Fruit fly (Drosophila melanogaster) whole organism, adult: Measurements from ENCODE around the gene Polr1E.

Experiments used
- CG11617 ChIP-seq: fragments of 200-800 bp; sonication (Bioruptor generic); optimal IDR thresholded peaks from 2 replicates; lab custom pipeline; 2017; ENCODE audit warnings: mild to moderate bottlenecking, missing biosample characterization, missing genetic modification reagents, missing genetic modification characterization
- CG12768 ChIP-seq: fragments of 200-800 bp; sonication (Bioruptor generic); optimal IDR thresholded peaks from 2 replicates; lab custom pipeline; 2017; ENCODE audit warnings: missing biosample characterization, missing genetic modification characterization, mild to moderate bottlenecking, moderate library complexity, missing genetic modification reagents
- CG14711 ChIP-seq: fragments of 200-800 bp; sonication (Bioruptor generic); optimal IDR thresholded peaks from 2 replicates; lab custom pipeline; 2018; ENCODE audit warnings: missing biosample characterization, mild to moderate bottlenecking, missing genetic modification characterization, moderate library complexity
- CG1620 ChIP-seq: fragments of 200-800 bp; sonication (Bioruptor generic); optimal IDR thresholded peaks from 2 replicates; lab custom pipeline; 2016; ENCODE audit warnings: missing biosample characterization, missing genetic modification characterization
- CG33017 ChIP-seq: fragments of 200-800 bp; sonication (Bioruptor generic); optimal IDR thresholded peaks from 2 replicates; lab custom pipeline; 2018; ENCODE audit warnings: missing biosample characterization, mild to moderate bottlenecking, missing genetic modification characterization, moderate library complexity
- CG5204 ChIP-seq: fragments of 200-800 bp; sonication (Bioruptor generic); optimal IDR thresholded peaks from 2 replicates; lab custom pipeline; 2016; ENCODE audit warnings: missing biosample characterization, missing genetic modification characterization
- CG7045 ChIP-seq: fragments of 200-800 bp; sonication (Bioruptor generic); optimal IDR thresholded peaks from 2 replicates; lab custom pipeline; 2017; ENCODE audit warnings: missing biosample characterization, mild to moderate bottlenecking, missing genetic modification characterization
- CG7101 ChIP-seq: fragments of 200-800 bp; sonication (Bioruptor generic); optimal IDR thresholded peaks from 2 replicates; lab custom pipeline; 2018; ENCODE audit warnings: missing biosample characterization, mild to moderate bottlenecking, missing genetic modification characterization, moderate library complexity
- Clk ChIP-seq: fragments of 200-800 bp; sonication (Bioruptor generic); optimal IDR thresholded peaks from 2 replicates; lab custom pipeline; 2017; ENCODE audit warnings: missing biosample characterization, missing genetic modification characterization
- Crg-1 ChIP-seq: fragments of 200-800 bp; sonication (Bioruptor generic); optimal IDR thresholded peaks from 2 replicates; lab custom pipeline; 2016; ENCODE audit warnings: missing biosample characterization, missing genetic modification characterization
- Hr96 ChIP-seq: fragments of 200-800 bp; sonication (Bioruptor generic); optimal IDR thresholded peaks from 2 replicates; lab custom pipeline; 2016; ENCODE audit warnings: missing biosample characterization, missing genetic modification characterization
- Mnt ChIP-seq: fragments of 200-800 bp; sonication (Bioruptor generic); optimal IDR thresholded peaks from 2 replicates; lab custom pipeline; 2016; ENCODE audit warnings: missing biosample characterization, mild to moderate bottlenecking, missing genetic modification characterization
- bab1 ChIP-seq: fragments of 200-800 bp; sonication (Bioruptor generic); optimal IDR thresholded peaks from 3 replicates; lab custom pipeline; 2019; ENCODE audit warnings: missing biosample characterization, mild to moderate bottlenecking, missing genetic modification characterization, moderate library complexity
- cic ChIP-seq: fragments of 200-800 bp; sonication (Bioruptor generic); optimal IDR thresholded peaks from 2 replicates; lab custom pipeline; 2017; ENCODE audit warnings: missing biosample characterization, mild to moderate bottlenecking, missing genetic modification characterization, moderate library complexity
- cnc ChIP-seq, 2 experiments: fragments of >200 bp; optimal IDR thresholded peaks; 2 replicates each; lab custom pipeline; 2017
- kay ChIP-seq: fragments of 200-800 bp; sonication (Bioruptor generic); peaks from one replicate; lab custom pipeline; 2016; ENCODE audit warnings: missing biosample characterization, missing genetic modification characterization, borderline replicate concordance
- ovo ChIP-seq: fragments of 200-800 bp; sonication (Bioruptor generic); optimal IDR thresholded peaks from 2 replicates; lab custom pipeline; 2016; ENCODE audit warnings: missing biosample characterization, missing genetic modification characterization
- pad ChIP-seq: fragments of 200-800 bp; sonication (Bioruptor generic); optimal IDR thresholded peaks from 3 replicates; lab custom pipeline; 2017; ENCODE audit warnings: missing biosample characterization, missing genetic modification characterization, mild to moderate bottlenecking, moderate library complexity, missing genetic modification reagents
- tj ChIP-seq: fragments of 200-800 bp; sonication (Bioruptor generic); optimal IDR thresholded peaks from 3 replicates; lab custom pipeline; 2017; ENCODE audit warnings: missing biosample characterization, mild to moderate bottlenecking, missing genetic modification characterization, moderate library complexity
- toe ChIP-seq: fragments of 200-800 bp; sonication (Bioruptor generic); optimal IDR thresholded peaks from 2 replicates; lab custom pipeline; 2016; ENCODE audit warnings: missing biosample characterization, missing genetic modification characterization

The Polr1E gene

DNA sequence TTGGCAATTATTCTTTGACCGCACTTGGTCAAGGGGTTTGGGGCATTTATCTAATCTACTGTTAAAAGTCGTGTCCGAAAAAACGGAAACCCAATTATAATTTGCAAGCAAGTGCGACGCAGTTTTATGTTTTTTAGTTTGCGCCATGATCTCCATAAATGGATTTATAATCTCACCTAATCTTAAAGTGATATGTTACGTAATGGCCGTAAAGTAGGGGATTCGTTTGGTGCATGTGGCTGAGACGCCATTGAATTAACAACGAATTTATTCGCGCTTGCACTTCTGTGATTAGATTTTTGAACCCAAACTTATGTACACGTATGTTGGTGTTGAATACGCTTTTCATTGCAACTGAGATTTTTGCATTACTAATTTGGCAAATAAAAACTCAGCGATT, 24.8 kb downstream of the Polr1E start:
- TF ChIP-seq kay (GFP tag; lab: Kevin White, UChicago) (no peak), CG5204 (no peak), Crg-1 (GFP tag; lab: Kevin White, UChicago) (no peak), CG12768 (GFP tag; lab: Kevin White, UChicago) (no peak), CG1620 (GFP tag; lab: Kevin White, UChicago) (no peak), tj (no peak), CG33017 (tag; lab: Kevin White, UChicago) (no peak), CG7045 (GFP tag; lab: Kevin White, UChicago) (no peak), pad (no peak), CG11617 (no peak), toe (no peak), Hr96 (GFP tag; lab: Kevin White, UChicago) (no peak), CG7101 (tag; lab: Kevin White, UChicago) (no peak), CG14711 (no peak), cic (GFP tag; lab: Kevin White, UChicago) (no peak), cnc (optimal IDR thresholded peaks at IDR 0.05; lab: Kevin White, UChicago) (no peak), ovo (GFP tag; lab: Kevin White, UChicago) (no peak), Mnt (no peak), bab1 (no peak), Clk (GFP tag; lab: Kevin White, UChicago) (no peak)

DNA sequence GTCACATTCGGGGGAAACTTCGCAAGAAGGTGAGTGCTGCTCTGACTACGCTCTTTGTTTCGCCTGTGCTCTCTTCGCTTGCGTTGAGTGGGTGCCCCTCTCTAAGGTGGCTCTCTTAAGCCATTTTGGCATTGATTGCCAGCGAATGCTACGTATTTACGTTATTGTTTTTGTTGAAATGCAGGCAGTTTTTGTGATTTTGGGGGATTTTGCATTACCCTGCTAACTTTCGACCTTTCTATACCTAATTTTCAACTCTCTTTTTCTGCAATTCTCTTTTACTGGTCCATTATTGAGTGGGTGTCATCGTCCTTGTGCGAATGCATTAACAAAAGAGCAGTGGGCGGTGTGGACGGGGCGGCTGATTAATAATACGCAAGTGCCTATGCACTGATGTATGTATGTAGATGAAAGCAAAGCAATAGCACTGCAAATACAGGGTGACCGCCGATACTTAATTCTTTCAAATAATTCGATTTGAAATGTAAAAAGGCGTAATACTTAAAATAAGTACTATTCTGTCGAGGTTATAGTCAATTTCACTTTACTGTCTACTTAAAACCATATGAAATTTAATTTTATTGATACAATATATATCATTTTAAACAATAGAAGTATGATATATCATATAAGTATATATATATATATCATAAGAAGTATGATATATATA, 26.3 kb downstream of the Polr1E start:
- TF ChIP-seq CG11617, result peak; percentile 69
- peak; percentile 45 for TF ChIP-seq CG7101 (tag; lab: Kevin White, UChicago)
- no peak for TF ChIP-seq CG12768 (GFP tag; lab: Kevin White, UChicago)
- TF ChIP-seq CG5204, result no peak
- no peak for TF ChIP-seq Hr96 (GFP tag; lab: Kevin White, UChicago)
- no peak for TF ChIP-seq CG7045 (GFP tag; lab: Kevin White, UChicago)
- no peak for TF ChIP-seq cnc (optimal IDR thresholded peaks at IDR 0.05; lab: Kevin White, UChicago)
- no peak for TF ChIP-seq ovo (GFP tag; lab: Kevin White, UChicago)
- peak; percentile 39 for TF ChIP-seq CG14711
- no peak for TF ChIP-seq pad
- peak; percentile 81 for TF ChIP-seq CG33017 (tag; lab: Kevin White, UChicago)
- no peak for TF ChIP-seq cic (GFP tag; lab: Kevin White, UChicago)
- TF ChIP-seq bab1, result peak; percentile 13
- TF ChIP-seq CG1620 (GFP tag; lab: Kevin White, UChicago), result no peak
- no peak for TF ChIP-seq Clk (GFP tag; lab: Kevin White, UChicago)
- TF ChIP-seq toe, result no peak
- no peak for TF ChIP-seq kay (GFP tag; lab: Kevin White, UChicago)
- no peak for TF ChIP-seq Crg-1 (GFP tag; lab: Kevin White, UChicago)

DNA sequence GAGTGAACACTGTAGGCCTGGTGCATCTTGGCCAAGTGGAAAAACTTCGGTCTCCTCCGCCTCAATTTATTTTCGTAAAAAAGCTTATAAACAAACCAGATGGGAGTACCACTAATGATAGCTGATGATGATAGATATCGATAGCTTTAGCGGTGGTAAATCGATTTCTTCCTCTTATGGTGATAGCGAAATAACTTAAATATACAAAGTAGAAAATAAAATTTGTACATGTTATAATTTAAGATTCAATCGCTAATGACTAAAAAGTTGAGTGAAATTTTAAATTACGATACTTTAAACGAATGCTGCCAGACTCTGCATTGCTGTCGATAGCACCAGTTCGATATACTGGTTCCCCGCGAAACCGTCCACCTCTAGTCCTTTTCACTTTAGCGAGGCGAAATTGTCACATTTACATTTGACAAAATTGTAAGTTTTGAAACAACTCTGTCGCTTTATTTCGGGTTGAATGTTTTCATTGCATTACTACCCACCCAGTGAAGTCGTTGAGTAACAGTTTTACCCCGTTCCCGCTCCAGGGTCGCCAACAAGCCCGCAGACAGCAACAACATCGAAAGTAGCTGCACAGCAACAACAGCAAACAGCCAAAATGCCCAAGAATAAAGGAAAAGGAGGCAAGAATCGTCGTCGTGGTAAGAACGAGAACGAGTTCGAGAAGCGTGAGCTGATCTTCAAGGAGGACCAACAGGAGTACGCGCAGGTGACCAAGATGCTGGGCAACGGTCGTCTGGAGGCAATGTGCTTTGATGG, 27.0 kb downstream of the Polr1E start, which contains the start of the genes Vps39 and eIF1A:
Vps39 (minus strand) TSS at position 119 of the 771 bp plus-strand sequence.
eIF1A (plus strand) TSS at position 338 of the 771 bp plus-strand sequence.
- TF ChIP-seq CG7101 (tag; lab: Kevin White, UChicago) (peak; percentile 33), ovo (GFP tag; lab: Kevin White, UChicago) (peak; percentile 41), toe (no peak), CG7045 (GFP tag; lab: Kevin White, UChicago) (peak; percentile 33), tj (peak; percentile 14), kay (GFP tag; lab: Kevin White, UChicago) (no peak), Clk (GFP tag; lab: Kevin White, UChicago) (peak; percentile 33), CG33017 (tag; lab: Kevin White, UChicago) (peak; percentile 53), pad (peak; percentile 13), Crg-1 (GFP tag; lab: Kevin White, UChicago) (peak; percentile 55), cic (GFP tag; lab: Kevin White, UChicago) (peak; percentile 5), Mnt (peak; percentile 66), cnc (optimal IDR thresholded peaks at IDR 0.05; lab: Kevin White, UChicago) (no peak), CG1620 (GFP tag; lab: Kevin White, UChicago) (peak; percentile 66), CG11617 (peak; percentile 6), CG12768 (GFP tag; lab: Kevin White, UChicago) (peak; percentile 12), CG5204 (no peak), bab1 (no peak), CG14711 (peak; percentile 47), Hr96 (GFP tag; lab: Kevin White, UChicago) (peak; percentile 67)

DNA sequence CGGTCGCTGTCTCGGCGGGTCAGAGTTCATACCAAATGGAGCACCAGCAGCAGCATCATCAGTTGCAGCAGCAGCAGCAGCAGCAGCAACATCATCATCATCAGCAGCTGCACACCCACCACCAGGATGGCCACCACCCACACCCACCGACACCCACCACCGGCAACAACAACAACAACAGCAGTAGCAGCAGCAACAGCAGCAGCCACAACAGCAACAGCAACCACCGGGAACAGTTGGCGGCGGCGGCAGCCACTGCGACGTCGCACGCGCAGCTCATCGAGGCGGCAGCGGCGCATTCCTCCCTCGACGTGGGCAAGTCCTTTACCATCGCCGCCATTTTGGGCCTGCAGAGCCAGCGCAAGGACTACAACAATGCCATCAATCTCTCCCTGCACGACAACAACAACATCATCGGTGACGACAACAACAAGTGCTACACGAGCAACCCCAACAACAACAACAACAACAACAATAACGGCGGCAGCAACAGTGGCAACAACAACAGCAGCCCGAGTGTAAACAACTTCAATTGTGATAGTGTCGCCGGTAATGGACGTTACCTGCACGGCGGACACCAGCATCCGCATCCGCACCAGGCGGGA, 31.7 kb downstream of the Polr1E start:
- TF ChIP-seq bab1 (no peak), CG14711 (no peak), CG12768 (GFP tag; lab: Kevin White, UChicago) (no peak), toe (no peak), CG11617 (no peak), Crg-1 (GFP tag; lab: Kevin White, UChicago) (no peak), cnc (optimal IDR thresholded peaks at IDR 0.05; lab: Kevin White, UChicago) (no peak), pad (no peak), ovo (GFP tag; lab: Kevin White, UChicago) (no peak), tj (no peak), CG5204 (no peak), kay (GFP tag; lab: Kevin White, UChicago) (no peak), Hr96 (GFP tag; lab: Kevin White, UChicago) (no peak), CG7045 (GFP tag; lab: Kevin White, UChicago) (no peak), CG7101 (tag; lab: Kevin White, UChicago) (no peak), cic (GFP tag; lab: Kevin White, UChicago) (no peak), Mnt (no peak), CG1620 (GFP tag; lab: Kevin White, UChicago) (no peak), CG33017 (tag; lab: Kevin White, UChicago) (no peak), Clk (GFP tag; lab: Kevin White, UChicago) (no peak)
